Worm (Caenorhabditis elegans) whole organism, L1 larva: ENCODE data around the gene rbm-26.

Experiments
- aly-2 ChIP-seq: fragments of 150-350 bp; optimal IDR thresholded peaks from 2 replicates; lab custom pipeline; 2014; ENCODE audit warnings: missing biosample characterization, missing genetic modification characterization
- ama-1 ChIP-seq: fragments of 150-350 bp; optimal IDR thresholded peaks from 2 replicates; lab custom pipeline; 2014
- ceh-63 ChIP-seq: fragments of 200-800 bp; sonication (Bioruptor generic); optimal IDR thresholded peaks from 2 replicates; lab custom pipeline; 2018; ENCODE audit warnings: mild to moderate bottlenecking, missing genetic modification characterization, missing compliant biosample characterization
- ceh-82 ChIP-seq, 3 experiments: fragments of 150-350 bp in 1 of 3; sonication (generic microtip) in 2 of 3; optimal IDR thresholded peaks; 2 replicates each; lab custom pipeline; 2014 to 2017; ENCODE audit warnings: missing biosample characterization in 3 of 3, missing genetic modification characterization in 3 of 3
- ces-1 ChIP-seq: fragments of 150-350 bp; optimal IDR thresholded peaks from 2 replicates; lab custom pipeline; 2014; ENCODE audit warnings: missing biosample characterization, missing genetic modification reagents, missing genetic modification characterization
- lin-39 ChIP-seq: fragments of 150-350 bp; optimal IDR thresholded peaks from 2 replicates; lab custom pipeline; 2014; ENCODE audit warnings: missing biosample characterization, missing genetic modification reagents, missing genetic modification characterization
- nhr-237 ChIP-seq: fragments of 150-350 bp; optimal IDR thresholded peaks from 2 replicates; lab custom pipeline; 2014; ENCODE audit warnings: missing biosample characterization, missing genetic modification characterization
- nhr-28 ChIP-seq: fragments of 150-350 bp; optimal IDR thresholded peaks from 2 replicates; lab custom pipeline; 2014; ENCODE audit warnings: missing biosample characterization, missing genetic modification characterization
- nhr-90 ChIP-seq: sonication (generic microtip); optimal IDR thresholded peaks from 2 replicates; lab custom pipeline; 2016; ENCODE audit warnings: mild to moderate bottlenecking, missing genetic modification characterization, missing compliant biosample characterization; ENCODE audit not compliant: poor library complexity
- unc-130 ChIP-seq: fragments of 150-350 bp; optimal IDR thresholded peaks from 2 replicates; lab custom pipeline; 2017; ENCODE audit warnings: missing biosample characterization, missing genetic modification characterization, inconsistent platforms
- unc-62 ChIP-seq: fragments of 150-350 bp; optimal IDR thresholded peaks from 2 replicates; lab custom pipeline; 2014; ENCODE audit warnings: missing biosample characterization, missing genetic modification reagents, missing genetic modification characterization
- xbp-1 ChIP-seq: sonication (generic microtip); optimal IDR thresholded peaks from 2 replicates; lab custom pipeline; 2016; ENCODE audit warnings: missing genetic modification characterization, missing compliant biosample characterization
- ztf-11 ChIP-seq, 2 experiments: sonication (generic microtip); optimal IDR thresholded peaks; 2 replicates each; lab custom pipeline; 2016 to 2017; ENCODE audit warnings: missing genetic modification characterization in 2 of 2, missing biosample characterization in 1 of 2, missing compliant biosample characterization in 1 of 2

- TF ChIP-seq ama-1, result no peak
- TF ChIP-seq unc-62, result no peak
- TF ChIP-seq nhr-28 (tag; lab: Kevin White, UChicago), result no peak
- TF ChIP-seq nhr-237 (tag; lab: Kevin White, UChicago), result no peak
- peak; percentile 51 for TF ChIP-seq unc-130 (tag; lab: Kevin White, UChicago)
- TF ChIP-seq nhr-90 (tag; lab: Kevin White, UChicago), result no peak
- no peak for TF ChIP-seq ztf-11 (tag; optimal IDR thresholded peaks at IDR 0.05; lab: Kevin White, UChicago)
- TF ChIP-seq aly-2, result no peak
- no peak for TF ChIP-seq ces-1 (GFP tag; lab: Kevin White, UChicago)
- peak in 1 of 3 experiments; percentile 2 for TF ChIP-seq ceh-82 (tag; optimal IDR thresholded peaks at IDR 0.05; lab: Kevin White, UChicago)
- TF ChIP-seq lin-39 (tag; lab: Kevin White, UChicago), result no peak
- TF ChIP-seq ceh-63 (GFP tag; lab: Kevin White, UChicago), result no peak
- peak; percentile 30 for TF ChIP-seq xbp-1 (tag; lab: Kevin White, UChicago)
These were observed 666 bp upstream of the rbm-26 start for ce11 chrIII:5710676-5711075.
